Worm (Caenorhabditis elegans): ENCODE measurements around the gene hecw-1.

- TF ChIP-seq ceh-13 (GFP tag; optimal IDR thresholded peaks at IDR 0.05), result no peak
- no peak for TF ChIP-seq ama-1 (optimal IDR thresholded peaks at IDR 0.05)
- no peak for TF ChIP-seq B0310.2 (tag; optimal IDR thresholded peaks at IDR 0.05)
- no peak for TF ChIP-seq scrt-1 (GFP tag; IDR thresholded peaks at IDR 0.05)
- TF ChIP-seq hmg-4 (GFP tag; optimal IDR thresholded peaks at IDR 0.05), result no peak
- TF ChIP-seq pes-1 (GFP tag; IDR thresholded peaks at IDR 0.05), result peak; percentile 40; the same call in 1 of the 2 replicates
- no peak for TF ChIP-seq sea-1 (GFP tag; conservative IDR thresholded peaks at IDR 0.05)
- no peak for TF ChIP-seq flt-1 (GFP tag; IDR thresholded peaks at IDR 0.05)
Measured at ce11 chrIII:3398485-3398884, 8.7 kb upstream of the hecw-1 start.
